Fruit fly (Drosophila melanogaster): ENCODE measurements around the gene spen.

The spen gene

DNA sequence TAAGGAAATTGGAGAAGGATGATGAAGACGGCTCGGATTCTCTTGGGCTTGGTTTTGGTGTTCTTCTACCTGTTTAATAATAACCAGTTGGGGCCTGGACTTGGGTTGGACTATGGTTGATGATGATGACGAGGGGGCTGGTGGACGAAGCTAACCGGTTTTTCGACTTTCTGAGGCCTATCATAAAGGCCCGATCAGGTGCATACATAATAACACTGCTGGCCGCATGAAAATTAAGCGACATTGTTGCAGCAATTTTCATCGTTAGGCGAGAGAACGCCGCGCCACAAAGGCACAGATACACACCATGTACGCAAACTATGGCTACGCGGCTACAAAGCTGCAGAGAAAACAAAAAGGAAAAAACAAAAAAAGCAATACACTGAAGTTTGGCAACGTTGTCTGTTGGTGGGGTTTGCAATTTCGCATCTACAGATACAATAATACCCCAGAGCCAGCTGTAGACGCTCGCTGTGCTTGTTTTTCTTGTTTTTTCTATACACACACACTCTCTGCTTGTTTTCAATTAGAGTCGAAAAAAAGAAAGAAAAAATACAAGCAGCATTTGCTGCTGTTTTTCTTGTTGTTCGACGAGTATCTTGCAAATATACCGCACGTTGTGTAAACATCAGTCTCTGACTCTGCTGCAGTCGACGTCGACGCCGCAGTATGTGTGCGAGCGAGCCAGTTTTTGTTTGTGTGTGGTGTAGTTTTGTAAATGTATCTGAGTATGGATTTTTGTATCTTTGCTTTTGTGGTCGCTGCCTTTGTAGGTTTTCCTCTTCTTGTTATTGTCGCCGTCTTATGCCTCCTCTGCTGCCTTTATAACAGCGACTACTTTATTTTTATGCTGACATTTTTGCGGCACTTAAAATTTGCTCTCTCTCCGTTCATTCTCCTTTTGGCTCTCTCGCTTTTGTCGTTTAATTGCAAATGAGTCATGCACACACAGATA, 7.6 kb downstream of the spen start (continued):
- TF ChIP-seq gcm2 (GFP tag; optimal IDR thresholded peaks at IDR 0.05) = peak; percentile 68
- TF ChIP-seq sqz (GFP tag; optimal IDR thresholded peaks at IDR 0.05) = peak; percentile 99
- TF ChIP-seq CG33557 (GFP tag; optimal IDR thresholded peaks at IDR 0.05) = peak; percentile 56
- TF ChIP-seq zen2 (GFP tag; IDR thresholded peaks at IDR 0.05; ENCODE audit: partially characterized antibody) = no peak
- TF ChIP-seq CG13894 (tag; optimal IDR thresholded peaks at IDR 0.05) = peak; percentile 90
- peak; percentile 85 for TF ChIP-seq CG12659 (GFP tag; optimal IDR thresholded peaks at IDR 0.05)
- peak; percentile 81 for TF ChIP-seq org-1 (GFP tag; optimal IDR thresholded peaks at IDR 0.05)
- no peak for TF ChIP-seq CG8359 (GFP tag; optimal IDR thresholded peaks at IDR 0.05; ENCODE audit: borderline replicate concordance)
- no peak for TF ChIP-seq p53 (GFP tag; optimal IDR thresholded peaks at IDR 0.05)
- TF ChIP-seq inv (GFP tag; IDR thresholded peaks at IDR 0.05; ENCODE audit: partially characterized antibody) = no peak
- TF ChIP-seq CG4328 (GFP tag; optimal IDR thresholded peaks at IDR 0.05) = peak; percentile 90
- no peak for TF ChIP-seq klu (GFP tag; IDR thresholded peaks at IDR 0.05)
- peak; percentile 86 for TF ChIP-seq HHEX (GFP tag; optimal IDR thresholded peaks at IDR 0.05)
- TF ChIP-seq hkb (optimal IDR thresholded peaks at IDR 0.05) = no peak
- no peak for TF ChIP-seq hkb (GFP tag; IDR thresholded peaks at IDR 0.05)
- TF ChIP-seq hb (GFP tag; IDR thresholded peaks at IDR 0.05; ENCODE audit: partially characterized antibody) = no peak
- TF ChIP-seq ase (GFP tag; IDR thresholded peaks at IDR 0.05) = no peak
- TF ChIP-seq CrebB (tag; optimal IDR thresholded peaks at IDR 0.05) = peak; percentile 88
- TF ChIP-seq fd96Cb (tag; optimal IDR thresholded peaks at IDR 0.05) = no peak
- TF ChIP-seq Awh (GFP tag; IDR thresholded peaks at IDR 0.05) = no peak
- peak; percentile 70 for TF ChIP-seq dmrt99B (tag; optimal IDR thresholded peaks at IDR 0.05)
- TF ChIP-seq CG11723 (GFP tag; optimal IDR thresholded peaks at IDR 0.05) = peak; percentile 71
- TF ChIP-seq gcm (GFP tag; optimal IDR thresholded peaks at IDR 0.05) = peak; percentile 52
- no peak for TF ChIP-seq amos (GFP tag; IDR thresholded peaks at IDR 0.05; ENCODE audit: partially characterized antibody)
- no peak for TF ChIP-seq Doc2 (GFP tag; IDR thresholded peaks at IDR 0.05)
- TF ChIP-seq CG14014 (GFP tag; IDR thresholded peaks at IDR 0.05) = no peak
- TF ChIP-seq CG32767 (GFP tag; IDR thresholded peaks at IDR 0.05) = no peak
- TF ChIP-seq HLH4C (GFP tag; IDR thresholded peaks at IDR 0.05; ENCODE audit: partially characterized antibody) = no peak
- TF ChIP-seq Drgx (GFP tag; IDR thresholded peaks at IDR 0.05) = no peak
- peak; percentile 41 for TF ChIP-seq disco-r (GFP tag; optimal IDR thresholded peaks at IDR 0.05)
- peak; percentile 66 for TF ChIP-seq CG11504 (tag; optimal IDR thresholded peaks at IDR 0.05)
- peak; percentile 17 for TF ChIP-seq tx (GFP tag; optimal IDR thresholded peaks at IDR 0.05)
- no peak for TF ChIP-seq CTCF (GFP tag; optimal IDR thresholded peaks at IDR 0.05)
- TF ChIP-seq ro (GFP tag; IDR thresholded peaks at IDR 0.05) = no peak
- no peak for TF ChIP-seq Xbp1 (GFP tag; optimal IDR thresholded peaks at IDR 0.05)
- TF ChIP-seq nerfin-1 (tag; optimal IDR thresholded peaks at IDR 0.05) = peak; percentile 73
- TF ChIP-seq lmd (GFP tag; IDR thresholded peaks at IDR 0.05) = no peak
- no peak for TF ChIP-seq dan (GFP tag; IDR thresholded peaks at IDR 0.05)
- peak; percentile 32 to 84 for TF ChIP-seq Trl (optimal IDR thresholded peaks at IDR 0.05)
- TF ChIP-seq Trl (GFP tag; optimal IDR thresholded peaks at IDR 0.05) = peak; percentile 54
- peak; percentile 55 for TF ChIP-seq btn (GFP tag; optimal IDR thresholded peaks at IDR 0.05)
- no peak for TF ChIP-seq al (GFP tag; IDR thresholded peaks at IDR 0.05)
- no peak for TF ChIP-seq E2f1 (GFP tag; IDR thresholded peaks at IDR 0.05)
- peak; percentile 64 for TF ChIP-seq Fer2 (tag; optimal IDR thresholded peaks at IDR 0.05)
- no peak for TF ChIP-seq pita (GFP tag; optimal IDR thresholded peaks at IDR 0.05)
- TF ChIP-seq CG7963 (GFP tag; IDR thresholded peaks at IDR 0.05; ENCODE audit: partially characterized antibody) = no peak
- TF ChIP-seq Elba2 (GFP tag; optimal IDR thresholded peaks at IDR 0.05) = no peak
- TF ChIP-seq CG3163 (GFP tag; optimal IDR thresholded peaks at IDR 0.05) = peak; percentile 42
- peak; percentile 45 for TF ChIP-seq salm (tag; optimal IDR thresholded peaks at IDR 0.05)
- peak; percentile 84 for TF ChIP-seq Vsx1 (GFP tag; optimal IDR thresholded peaks at IDR 0.05)
